Worm (Caenorhabditis elegans): ENCODE measurements around the gene str-41.

DNA sequence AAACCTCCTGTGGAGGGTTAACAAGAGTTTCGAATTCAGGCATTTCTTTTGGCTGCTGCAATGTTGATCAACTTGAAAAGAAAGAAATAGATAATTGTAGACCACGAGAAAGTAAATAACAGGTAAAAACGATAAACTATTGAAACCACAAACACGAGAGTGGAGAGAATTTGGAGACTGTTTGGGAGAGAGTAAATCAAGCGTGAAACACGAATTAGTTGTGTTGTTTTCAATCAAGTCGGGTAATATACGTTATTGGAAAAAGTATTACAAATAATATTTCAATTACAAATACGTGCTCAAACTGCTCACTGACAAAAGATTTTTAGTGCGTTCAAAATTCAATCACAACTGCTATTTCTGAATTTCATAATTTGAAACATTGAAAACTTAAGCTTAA is 30.8 kb upstream of the str-41 start, which contains the start of gene C03G6.17:
- TF ChIP-seq nhr-77 (tag; optimal IDR thresholded peaks at IDR 0.05): no peak
- no peak for TF ChIP-seq lsy-2 (tag; optimal IDR thresholded peaks at IDR 0.05)
- TF ChIP-seq efl-1 (optimal IDR thresholded peaks at IDR 0.05): no peak
- no peak for TF ChIP-seq efl-1 (GFP tag; optimal IDR thresholded peaks at IDR 0.05 in 1 of 2)
- no peak for TF ChIP-seq zag-1 (tag; optimal IDR thresholded peaks at IDR 0.05)
- no peak for TF ChIP-seq efl-3 (GFP tag; optimal IDR thresholded peaks at IDR 0.05)
- no peak for TF ChIP-seq swsn-7 (tag; optimal IDR thresholded peaks at IDR 0.05)
- TF ChIP-seq nhr-12 (tag; optimal IDR thresholded peaks at IDR 0.05): no peak
